Worm (Caenorhabditis elegans) whole organism, dauer: Measurements from ENCODE around the gene rpn-11.

ENCODE experiments used
- unc-62 ChIP-seq: sonication (generic microtip); optimal IDR thresholded peaks from 2 replicates; lab custom pipeline; 2017; ENCODE audit warnings: missing biosample characterization, missing genetic modification reagents, missing genetic modification characterization

Gene rpn-11

ce11 chrII:4044349-4044748, at the start of gene rpn-11:
rpn-11 (minus strand) TSS chrII:4044546.
- TF ChIP-seq unc-62 (GFP tag; lab: Kevin White, UChicago) = no peak

DNA sequence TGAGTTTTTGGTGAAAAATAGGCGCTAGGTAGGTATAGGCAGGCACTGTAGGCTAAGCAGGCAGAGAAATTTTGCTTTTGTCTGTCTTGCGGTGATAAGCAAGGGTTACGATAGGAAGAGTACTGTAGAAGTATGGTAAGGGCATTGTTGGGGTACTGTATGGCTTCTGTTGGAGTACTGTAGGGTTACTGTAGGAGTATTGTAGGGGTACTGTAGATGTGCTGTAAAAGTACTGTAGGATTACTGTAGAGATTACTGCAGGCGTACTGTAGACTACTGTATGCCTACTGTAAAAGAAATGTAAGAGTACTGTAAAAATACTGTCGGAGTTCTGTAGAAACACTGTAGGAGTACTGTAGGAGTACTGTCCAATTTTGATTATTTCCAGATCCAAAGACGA, 48.2 kb upstream of the rpn-11 start:
- TF ChIP-seq unc-62 (GFP tag; lab: Kevin White, UChicago) = no peak

- no peak for TF ChIP-seq unc-62 (GFP tag; lab: Kevin White, UChicago)
Measured at ce11 chrII:4091828-4092227, 47.5 kb upstream of the rpn-11 start, which contains the start of gene R11F4.1. R11F4.1 (plus strand) TSS chrII:4091930.

DNA sequence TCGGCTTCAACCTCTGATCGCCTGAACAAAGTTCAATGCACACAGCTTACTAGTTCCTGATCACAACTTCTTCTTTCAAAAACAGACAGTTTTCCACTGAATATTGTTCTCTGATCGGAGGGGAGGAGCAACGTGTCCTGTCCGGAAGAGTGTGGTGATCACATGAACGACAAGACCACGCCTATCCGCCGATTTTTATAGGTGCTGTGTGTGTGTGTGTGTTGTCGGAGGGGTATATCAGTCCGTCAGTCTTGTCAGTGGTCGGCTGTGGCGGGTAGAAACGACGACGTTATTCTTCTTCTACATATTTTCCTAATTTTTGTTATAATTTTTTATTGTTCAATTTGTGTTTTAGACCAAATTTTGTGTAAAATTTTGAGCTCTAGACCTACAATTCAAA, 46.4 kb upstream of the rpn-11 start:
- no peak for TF ChIP-seq unc-62 (GFP tag; lab: Kevin White, UChicago)

ce11 chrII:4089183-4089582, 44.8 kb upstream of the rpn-11 start:
- TF ChIP-seq unc-62 (GFP tag; lab: Kevin White, UChicago) = no peak

- no peak for TF ChIP-seq unc-62 (GFP tag; lab: Kevin White, UChicago)
Measured at ce11 chrII:4085601-4086000, 41.3 kb upstream of the rpn-11 start.

DNA sequence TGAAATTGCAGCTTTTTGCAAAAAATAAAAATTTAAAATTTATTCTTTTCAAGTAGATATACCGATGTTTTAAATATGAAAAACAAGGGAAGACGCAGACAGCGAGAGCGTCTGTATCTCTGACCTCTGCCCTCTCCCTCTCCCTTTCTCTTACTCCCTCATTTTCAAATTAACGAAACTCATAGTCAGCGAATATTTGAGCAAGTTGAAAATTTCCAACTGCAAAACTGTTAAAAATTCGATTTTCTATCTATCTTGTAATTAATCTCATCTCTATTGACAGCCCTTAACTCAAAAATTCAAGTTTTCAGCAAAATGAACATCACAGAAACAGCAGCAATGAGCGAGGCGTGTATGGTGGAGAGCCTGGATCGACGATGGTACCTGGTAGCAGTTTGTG, 38.4 kb upstream of the rpn-11 start, which contains the start of gene R11F4.2:
R11F4.2 (plus strand) TSS at position 301 of the 400 bp plus-strand sequence.
- TF ChIP-seq unc-62 (GFP tag; lab: Kevin White, UChicago) = no peak

DNA sequence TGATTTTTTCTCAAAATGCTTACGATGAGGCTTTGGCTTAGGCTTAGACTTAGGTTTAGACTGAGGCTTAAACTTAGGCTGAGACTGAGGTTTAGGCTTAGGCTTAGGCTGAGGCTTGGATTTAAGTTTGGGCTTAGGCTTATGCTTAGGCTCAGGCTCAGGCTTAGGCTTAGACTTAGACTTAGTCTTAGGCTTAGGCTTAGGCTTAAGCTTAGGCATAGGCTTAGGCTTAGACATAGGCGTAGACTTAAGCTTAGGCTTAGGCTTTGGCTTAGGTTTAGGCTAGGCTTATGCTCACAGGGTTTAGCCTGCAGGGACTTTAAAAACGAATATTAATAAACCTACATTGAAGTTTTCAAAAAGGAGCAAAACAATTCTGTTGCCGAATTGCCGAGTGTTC, 37.5 kb upstream of the rpn-11 start:
- no peak for TF ChIP-seq unc-62 (GFP tag; lab: Kevin White, UChicago)

DNA sequence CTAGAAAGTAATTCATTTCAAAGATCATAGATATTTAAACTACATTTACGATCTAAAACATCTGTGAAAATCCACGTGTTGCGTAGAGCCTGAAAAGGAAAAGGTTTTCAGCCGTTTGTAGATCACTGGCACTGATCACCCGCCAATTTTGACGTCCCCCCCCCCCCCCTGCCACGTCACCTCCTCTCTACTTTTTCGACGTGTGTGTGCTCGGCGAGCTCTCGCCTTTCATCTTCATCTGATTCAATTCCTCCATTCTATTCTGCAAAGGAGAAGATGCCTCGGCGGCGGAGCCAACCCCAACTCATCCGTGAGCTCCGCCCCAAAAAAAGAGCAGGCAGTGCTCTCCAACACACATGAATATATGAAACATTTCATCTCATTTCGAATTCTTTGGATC, 36.8 kb upstream of the rpn-11 start:
- TF ChIP-seq unc-62 (GFP tag; lab: Kevin White, UChicago) = no peak

ce11 chrII:4074710-4075109, 30.4 kb upstream of the rpn-11 start:
- TF ChIP-seq unc-62 (GFP tag; lab: Kevin White, UChicago) = no peak

DNA sequence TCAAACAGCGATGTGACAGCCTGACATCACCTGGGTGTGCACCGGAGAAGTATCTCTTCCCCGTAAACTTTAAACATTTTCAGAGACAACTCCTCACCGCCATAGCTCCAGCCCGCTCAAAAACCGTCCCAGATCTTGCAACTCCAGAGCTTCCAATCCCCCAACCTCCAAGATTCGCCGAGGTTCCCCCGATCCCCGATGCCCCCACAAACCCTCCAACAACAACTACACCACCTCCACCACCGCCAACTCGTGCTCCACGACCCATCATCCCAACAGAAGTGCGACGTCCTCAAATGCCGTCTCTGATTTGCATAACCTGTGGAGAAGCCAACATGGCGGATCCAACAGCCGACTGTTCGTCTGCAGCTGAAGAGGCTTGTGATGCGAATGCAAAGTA, 26.7 kb upstream of the rpn-11 start:
- no peak for TF ChIP-seq unc-62 (GFP tag; lab: Kevin White, UChicago)

DNA sequence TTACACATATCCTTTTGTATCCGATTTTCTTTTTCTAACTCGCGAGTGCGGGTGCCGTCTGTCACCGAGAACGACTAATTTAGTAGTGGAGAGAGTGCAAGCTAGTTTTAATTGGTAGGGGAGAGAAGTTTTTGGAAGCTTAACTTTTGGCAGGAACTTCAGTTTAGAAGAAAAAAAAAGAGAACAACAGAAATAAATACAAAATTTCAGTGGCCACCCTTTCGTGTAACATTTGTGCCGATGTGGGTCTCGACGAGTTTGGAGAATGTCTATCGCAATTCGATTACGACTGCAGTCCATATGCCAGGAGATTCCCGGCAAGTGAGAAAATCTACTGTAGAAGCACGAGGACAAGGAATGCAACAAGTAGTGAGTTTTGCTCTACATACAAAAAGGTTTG, 23.8 kb upstream of the rpn-11 start:
- no peak for TF ChIP-seq unc-62 (GFP tag; lab: Kevin White, UChicago)

- TF ChIP-seq unc-62 (GFP tag; lab: Kevin White, UChicago) = no peak
Measured at ce11 chrII:4067258-4067657, 22.9 kb upstream of the rpn-11 start, which contains the start of gene W06A11.1. W06A11.1 (plus strand) TSS chrII:4067558.

DNA sequence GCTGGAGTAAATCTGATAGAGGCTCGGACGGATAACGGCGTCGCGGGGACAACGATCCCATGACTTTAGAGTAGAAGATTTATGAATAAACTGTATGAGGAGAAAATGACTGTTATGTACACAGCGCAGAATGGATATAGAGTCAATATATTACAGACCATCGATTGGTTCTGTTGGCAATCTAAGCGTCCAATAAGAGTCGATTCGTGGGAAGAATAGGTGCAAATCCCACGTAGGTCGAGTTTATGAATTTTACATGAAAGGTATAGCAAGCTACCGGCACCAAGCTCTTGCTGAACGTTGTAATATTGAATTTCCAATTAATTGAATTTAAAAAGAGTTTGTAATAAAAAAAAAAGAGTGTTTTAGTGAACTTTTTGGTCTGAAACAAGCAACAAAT, 19.7 kb upstream of the rpn-11 start, which contains the start of gene fbxb-118:
fbxb-118 (minus strand) TSS at position 101 of the 400 bp plus-strand sequence.
- TF ChIP-seq unc-62 (GFP tag; lab: Kevin White, UChicago) = no peak

ce11 chrII:4062477-4062876, 18.1 kb upstream of the rpn-11 start, which contains the start of gene gadr-4:
gadr-4 (minus strand) TSS chrII:4062577.
- TF ChIP-seq unc-62 (GFP tag; lab: Kevin White, UChicago) = no peak

- no peak for TF ChIP-seq unc-62 (GFP tag; lab: Kevin White, UChicago)
Measured at ce11 chrII:4045396-4045795, 1.1 kb upstream of the rpn-11 start, which contains the start of gene K07D4.2. K07D4.2 (minus strand) TSS chrII:4045496.

ce11 chrII:4042696-4043095, 1.6 kb downstream of the rpn-11 start:
- no peak for TF ChIP-seq unc-62 (GFP tag; lab: Kevin White, UChicago)

DNA sequence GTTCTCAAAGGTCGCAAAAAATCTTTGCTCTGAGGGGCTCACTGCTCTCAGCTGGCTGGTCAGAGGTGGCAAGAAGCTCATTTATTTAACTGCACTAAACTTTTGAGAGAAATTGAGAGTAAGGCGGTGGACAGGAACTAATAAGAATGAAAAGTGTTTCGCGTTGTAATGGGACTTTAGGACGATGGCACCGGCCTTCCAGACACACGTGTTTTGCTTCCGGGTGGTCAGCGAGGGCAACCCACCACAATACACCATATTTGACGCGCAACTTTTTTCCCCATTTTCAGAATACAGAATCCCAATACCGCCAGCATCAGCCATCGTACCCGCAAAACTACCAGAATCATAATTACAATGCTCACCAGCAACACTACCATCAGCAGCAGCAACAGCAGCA, 4.3 kb downstream of the rpn-11 start:
- TF ChIP-seq unc-62 (GFP tag; lab: Kevin White, UChicago) = no peak
